Worm (Caenorhabditis elegans): Measurements from ENCODE around the gene pld-1.

DNA sequence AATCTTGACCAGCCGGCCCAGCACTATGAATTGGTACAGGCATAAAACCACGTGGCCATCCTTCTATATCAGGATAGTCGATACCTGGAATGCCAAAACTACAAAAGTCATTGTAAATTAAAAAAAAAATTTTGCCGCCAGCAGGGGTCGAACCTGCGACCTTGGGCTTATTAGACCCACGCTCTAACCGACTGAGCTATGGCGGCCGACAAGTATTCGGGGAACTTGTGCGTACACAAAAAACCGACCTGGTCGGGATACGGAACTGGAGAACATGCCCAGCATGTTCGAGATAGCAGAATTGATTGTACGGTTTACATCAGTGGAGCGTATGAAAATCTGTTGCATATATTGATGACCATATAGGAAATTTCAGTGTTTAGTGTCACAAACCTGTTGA lies 34.2 kb downstream of the pld-1 start:
- TF ChIP-seq fkh-10 (GFP tag; optimal IDR thresholded peaks at IDR 0.05) (no peak), ceh-28 (tag; optimal IDR thresholded peaks at IDR 0.05) (no peak), dmd-6 (GFP tag; IDR thresholded peaks at IDR 0.05) (peak; percentile 73), unc-62 (GFP tag; optimal IDR thresholded peaks at IDR 0.05 in 1 of 2) (no peak), unc-62 (tag; optimal IDR thresholded peaks at IDR 0.05) (no peak), lin-39 (tag; optimal IDR thresholded peaks at IDR 0.05) (no peak)

Data from whole organism, L4 larva.